Fruit fly (Drosophila melanogaster) S2 (cell line): ENCODE data around the gene CG33234.

Experiments
- CG8478 ChIP-seq: fragments of >200 bp; optimal IDR thresholded peaks from 2 replicates; lab custom pipeline; 2018
- CTCF ChIP-seq, 2 experiments: fragments of >200 bp; optimal IDR thresholded peaks; 2 replicates each; lab custom pipeline; 2018

DNA sequence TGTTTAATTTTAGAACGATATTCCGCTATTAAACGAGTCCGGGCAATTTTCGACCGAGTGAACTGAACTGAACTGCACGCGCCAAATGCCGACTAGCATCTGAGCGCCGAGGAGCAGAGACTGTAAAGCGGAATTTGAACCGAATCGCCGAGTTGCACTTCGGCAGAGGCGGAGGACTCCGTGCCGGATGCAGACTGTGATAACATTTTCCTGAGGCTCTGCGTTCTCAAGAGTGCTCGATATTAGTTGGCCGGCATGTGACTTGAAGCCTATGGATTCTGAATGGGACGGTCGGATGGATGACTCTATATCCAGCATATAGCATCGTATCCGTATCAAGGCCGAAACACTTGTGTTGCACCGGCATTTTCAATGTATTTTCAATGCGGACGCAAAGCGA lies 31.5 kb upstream of the CG33234 start, which contains the start of gene Pxn:
- TF ChIP-seq CTCF (optimal IDR thresholded peaks at IDR 0.05; lab: Kevin White, UChicago) (no peak), CG8478 (lab: Kevin White, UChicago) (no peak)
